Worm (Caenorhabditis elegans) whole organism, young adult: Measurements from ENCODE around the gene kcnl-3.

Experiments
- C17E4.6 ChIP-seq: fragments of 200-800 bp; sonication (Bioruptor generic); IDR thresholded peaks from 2 replicates; pipeline ENCODE4 v1.3.6; 2022; ENCODE audit warnings: missing genetic modification reagents, missing genetic modification characterization, missing compliant biosample characterization
- F10E7.11 ChIP-seq: sonication (generic microtip); optimal IDR thresholded peaks from 2 replicates; lab custom pipeline; 2017; ENCODE audit warnings: mild to moderate bottlenecking, missing genetic modification characterization, moderate library complexity, missing compliant biosample characterization
- F23B12.7 ChIP-seq: sonication (generic microtip); optimal IDR thresholded peaks from 2 replicates; lab custom pipeline; 2017; ENCODE audit warnings: missing genetic modification characterization, mild to moderate bottlenecking, missing compliant biosample characterization, antibody characterized with exemption, moderate library complexity; ENCODE audit not compliant: insufficient read depth
- F55B11.4 ChIP-seq: sonication (generic microtip); optimal IDR thresholded peaks from 2 replicates; lab custom pipeline; 2016; ENCODE audit warnings: missing compliant biosample characterization, missing genetic modification characterization, borderline replicate concordance; ENCODE audit not compliant: insufficient read depth
- T26A5.8 ChIP-seq: sonication (generic microtip); optimal IDR thresholded peaks from 2 replicates; lab custom pipeline; 2016; ENCODE audit warnings: missing genetic modification characterization, missing compliant biosample characterization
- Y53G8AR.9 ChIP-seq: fragments of 200-800 bp; sonication (Bioruptor generic); conservative IDR thresholded peaks from 2 replicates; pipeline ENCODE4 v1.3.6; 2022; ENCODE audit warnings: missing genetic modification reagents, missing genetic modification characterization, missing compliant biosample characterization
- Y67H2A.10 ChIP-seq: fragments of 200-800 bp; sonication (Bioruptor generic); conservative IDR thresholded peaks from 2 replicates; pipeline ENCODE4 v1.3.6; 2022; ENCODE audit warnings: missing genetic modification reagents, missing genetic modification characterization, missing compliant biosample characterization
- Y79H2A.3 ChIP-seq: fragments of 200-800 bp; sonication (Bioruptor generic); conservative IDR thresholded peaks from 2 replicates; pipeline ENCODE4 v1.3.6; 2022; ENCODE audit warnings: missing genetic modification reagents, missing genetic modification characterization, missing compliant biosample characterization
- attf-6 ChIP-seq: fragments of 200-800 bp; sonication (Bioruptor generic); IDR thresholded peaks from 2 replicates; pipeline ENCODE4 v1.3.6; 2022; ENCODE audit warnings: missing genetic modification reagents, missing genetic modification characterization, missing compliant biosample characterization
- ccch-3 ChIP-seq: fragments of 200-800 bp; sonication (Bioruptor generic); optimal IDR thresholded peaks from 2 replicates; lab custom pipeline; 2018; ENCODE audit warnings: mild to moderate bottlenecking, missing genetic modification characterization, missing compliant biosample characterization
- cebp-2 ChIP-seq: fragments of 200-800 bp; sonication (Bioruptor generic); IDR thresholded peaks from 2 replicates; pipeline ENCODE4 v1.3.6; 2022; ENCODE audit warnings: missing genetic modification characterization, missing compliant biosample characterization
- ceh-27 ChIP-seq: fragments of 200-800 bp; sonication (Bioruptor generic); optimal IDR thresholded peaks from 2 replicates; lab custom pipeline; 2018; ENCODE audit warnings: mild to moderate bottlenecking, missing genetic modification characterization, moderate library complexity, missing compliant biosample characterization
- ceh-40 ChIP-seq: fragments of 200-800 bp; sonication (Bioruptor generic); IDR thresholded peaks from 2 replicates; pipeline ENCODE4 v1.3.6; 2022; ENCODE audit warnings: missing genetic modification characterization, missing compliant biosample characterization
- ceh-58 ChIP-seq: fragments of 200-800 bp; sonication (Bioruptor generic); IDR thresholded peaks from 2 replicates; pipeline ENCODE4 v1.3.6; 2022; ENCODE audit warnings: missing genetic modification characterization, missing compliant biosample characterization
- ceh-79 ChIP-seq: sonication (generic microtip); optimal IDR thresholded peaks from 2 replicates; lab custom pipeline; 2017; ENCODE audit warnings: mild to moderate bottlenecking, missing genetic modification characterization, missing compliant biosample characterization
- dpff-1 ChIP-seq: sonication (generic microtip); optimal IDR thresholded peaks from 2 replicates; lab custom pipeline; 2017; ENCODE audit warnings: mild to moderate bottlenecking, missing genetic modification characterization, missing compliant biosample characterization
- efl-1 ChIP-seq: fragments of 150-350 bp; optimal IDR thresholded peaks from 2 replicates; lab custom pipeline; 2014; ENCODE audit warnings: missing biosample characterization, missing genetic modification reagents, missing genetic modification characterization
- egl-18 ChIP-seq: fragments of 200-800 bp; sonication (Bioruptor generic); IDR thresholded peaks from 2 replicates; pipeline ENCODE4 v1.3.6; 2022; ENCODE audit warnings: missing genetic modification reagents, missing genetic modification characterization, missing compliant biosample characterization
- egrh-3 ChIP-seq: fragments of 200-800 bp; sonication (Bioruptor generic); IDR thresholded peaks from 2 replicates; pipeline ENCODE4 v1.3.6; 2022; ENCODE audit warnings: missing genetic modification reagents, missing genetic modification characterization, missing compliant biosample characterization
- fkh-3 ChIP-seq: sonication (generic microtip); optimal IDR thresholded peaks from 2 replicates; lab custom pipeline; 2016; ENCODE audit warnings: mild to moderate bottlenecking, missing genetic modification characterization, missing compliant biosample characterization
- gei-17 ChIP-seq: fragments of 200-800 bp; sonication (Bioruptor generic); optimal IDR thresholded peaks from 2 replicates; lab custom pipeline; 2018; ENCODE audit warnings: mild to moderate bottlenecking, missing genetic modification characterization, missing compliant biosample characterization
- hlh-26 ChIP-seq: fragments of 200-800 bp; sonication (Bioruptor generic); conservative IDR thresholded peaks from 2 replicates; pipeline ENCODE4 v1.3.6; 2022; ENCODE audit warnings: missing genetic modification reagents, missing genetic modification characterization, missing compliant biosample characterization
- hrde-1 ChIP-seq: sonication (generic microtip); optimal IDR thresholded peaks from 2 replicates; lab custom pipeline; 2016; ENCODE audit warnings: missing genetic modification characterization, mild to moderate bottlenecking, missing compliant biosample characterization, moderate library complexity, missing genotype, missing genetic modification reagents, borderline replicate concordance
- hsf-1 ChIP-seq: fragments of 200-800 bp; sonication (Bioruptor generic); IDR thresholded peaks from 2 replicates; pipeline ENCODE4 v1.3.6; 2022; ENCODE audit warnings: missing genetic modification reagents, missing genetic modification characterization, missing compliant biosample characterization
- lag-1 ChIP-seq: fragments of 200-800 bp; sonication (Bioruptor generic); IDR thresholded peaks from 2 replicates; pipeline ENCODE4 v1.3.6; 2022; ENCODE audit warnings: missing genetic modification reagents, missing genetic modification characterization, missing compliant biosample characterization
- let-526 ChIP-seq: fragments of 200-800 bp; sonication (Bioruptor generic); IDR thresholded peaks from 2 replicates; pipeline ENCODE4 v1.3.6; 2022; ENCODE audit warnings: missing genetic modification reagents, missing genetic modification characterization, missing compliant biosample characterization
- let-607 ChIP-seq, 2 experiments: fragments of 200-800 bp in 1 of 2; sonication (Bioruptor generic) in 1 of 2; sonication (generic microtip) in 1 of 2; optimal IDR thresholded peaks; 2 replicates each; lab custom pipeline; 2016 to 2018; ENCODE audit warnings: mild to moderate bottlenecking in 2 of 2, missing compliant biosample characterization in 2 of 2, missing genetic modification characterization in 2 of 2, moderate library complexity in 2 of 2, missing genotype in 1 of 2
- lin-26 ChIP-seq: fragments of 200-800 bp; sonication (Bioruptor generic); IDR thresholded peaks from 2 replicates; pipeline ENCODE4 v1.3.6; 2022; ENCODE audit warnings: missing genetic modification reagents, missing genetic modification characterization, missing compliant biosample characterization
- lin-35 ChIP-seq, 3 experiments: fragments of 150-350 bp in 2 of 3; sonication (generic microtip) in 1 of 3; optimal IDR thresholded peaks; 2 replicates each; lab custom pipeline; 2014 to 2018; ENCODE audit warnings: missing biosample characterization in 3 of 3, missing genetic modification characterization in 3 of 3, missing genetic modification reagents in 3 of 3
- lin-40 ChIP-seq: sonication (generic microtip); optimal IDR thresholded peaks from 2 replicates; lab custom pipeline; 2016; ENCODE audit warnings: missing genetic modification characterization, mild to moderate bottlenecking, missing compliant biosample characterization, missing genotype, missing genetic modification reagents
- lin-54 ChIP-seq: fragments of 200-800 bp; sonication (Bioruptor generic); optimal IDR thresholded peaks from 2 replicates; lab custom pipeline; 2018; ENCODE audit warnings: mild to moderate bottlenecking, missing genetic modification characterization, missing compliant biosample characterization
- madf-3 ChIP-seq: fragments of 200-800 bp; sonication (Bioruptor generic); IDR thresholded peaks from 2 replicates; pipeline ENCODE4 v1.3.6; 2022; ENCODE audit warnings: missing genetic modification reagents, missing genetic modification characterization, missing compliant biosample characterization
- madf-6 ChIP-seq: fragments of 200-800 bp; sonication (Bioruptor generic); IDR thresholded peaks from 2 replicates; pipeline ENCODE4 v1.3.6; 2022; ENCODE audit warnings: missing genetic modification reagents, missing genetic modification characterization, missing compliant biosample characterization
- mcd-1 ChIP-seq: fragments of 200-800 bp; sonication (Bioruptor generic); IDR thresholded peaks from 2 replicates; pipeline ENCODE4 v1.3.6; 2022; ENCODE audit warnings: missing genetic modification reagents, missing genetic modification characterization, missing compliant biosample characterization
- nfyb-1 ChIP-seq: fragments of 200-800 bp; sonication (Bioruptor generic); IDR thresholded peaks from 2 replicates; pipeline ENCODE4 v1.3.6; 2022; ENCODE audit warnings: missing genetic modification reagents, missing genetic modification characterization, missing compliant biosample characterization
- nhr-179 ChIP-seq: sonication (generic microtip); optimal IDR thresholded peaks from 2 replicates; lab custom pipeline; 2016; ENCODE audit warnings: mild to moderate bottlenecking, missing genetic modification characterization, missing compliant biosample characterization
- nhr-27 ChIP-seq: fragments of 200-800 bp; sonication (Bioruptor generic); optimal IDR thresholded peaks from 2 replicates; lab custom pipeline; 2018; ENCODE audit warnings: mild to moderate bottlenecking, missing genetic modification characterization, moderate library complexity, missing compliant biosample characterization
- nhr-90 ChIP-seq: sonication (generic microtip); optimal IDR thresholded peaks from 2 replicates; lab custom pipeline; 2016; ENCODE audit warnings: missing genotype, mild to moderate bottlenecking, missing genetic modification characterization, missing compliant biosample characterization
- rpc-1 ChIP-seq, 2 experiments: fragments of 150-350 bp in 1 of 2; sonication (generic microtip) in 1 of 2; optimal IDR thresholded peaks; 2 replicates each; lab custom pipeline; 2014 to 2018; ENCODE audit warnings: missing biosample characterization in 1 of 2, missing genetic modification characterization in 1 of 2, missing genetic modification reagents in 1 of 2, missing genotype in 1 of 2
- snpc-1.3 ChIP-seq: sonication (generic microtip); optimal IDR thresholded peaks from 2 replicates; lab custom pipeline; 2017; ENCODE audit warnings: missing genetic modification characterization, mild to moderate bottlenecking, missing compliant biosample characterization, antibody characterized with exemption, moderate library complexity, missing genotype, missing genetic modification reagents; ENCODE audit not compliant: insufficient read depth
- tbx-9 ChIP-seq: sonication (generic microtip); optimal IDR thresholded peaks from 2 replicates; lab custom pipeline; 2016; ENCODE audit warnings: borderline replicate concordance, missing genetic modification characterization, inconsistent platforms, missing compliant biosample characterization
- unc-62 ChIP-seq: fragments of 150-350 bp; optimal IDR thresholded peaks from 2 replicates; lab custom pipeline; 2014; ENCODE audit warnings: missing biosample characterization, missing genetic modification reagents, missing genetic modification characterization
- zfh-2 ChIP-seq: fragments of 200-800 bp; sonication (Bioruptor generic); conservative IDR thresholded peaks from 2 replicates; pipeline ENCODE4 v1.3.6; 2022; ENCODE audit warnings: missing genetic modification reagents, missing genetic modification characterization, missing compliant biosample characterization
- ztf-25 ChIP-seq: fragments of 200-800 bp; sonication (Bioruptor generic); IDR thresholded peaks from 2 replicates; pipeline ENCODE4 v1.3.6; 2022; ENCODE audit warnings: missing genetic modification reagents, missing genetic modification characterization, missing compliant biosample characterization
- ztf-26 ChIP-seq: sonication (generic microtip); optimal IDR thresholded peaks from 2 replicates; lab custom pipeline; 2017; ENCODE audit warnings: missing genetic modification characterization, missing compliant biosample characterization
- ztf-28 ChIP-seq: fragments of 200-800 bp; sonication (Bioruptor generic); IDR thresholded peaks from 2 replicates; pipeline ENCODE4 v1.3.6; 2022; ENCODE audit warnings: missing genetic modification reagents, missing genetic modification characterization, missing compliant biosample characterization
- ztf-6 ChIP-seq: fragments of 200-800 bp; sonication (Bioruptor generic); IDR thresholded peaks from 2 replicates; pipeline ENCODE4 v1.3.6; 2022; ENCODE audit warnings: missing genetic modification reagents, missing genetic modification characterization, missing compliant biosample characterization

The kcnl-3 gene

DNA sequence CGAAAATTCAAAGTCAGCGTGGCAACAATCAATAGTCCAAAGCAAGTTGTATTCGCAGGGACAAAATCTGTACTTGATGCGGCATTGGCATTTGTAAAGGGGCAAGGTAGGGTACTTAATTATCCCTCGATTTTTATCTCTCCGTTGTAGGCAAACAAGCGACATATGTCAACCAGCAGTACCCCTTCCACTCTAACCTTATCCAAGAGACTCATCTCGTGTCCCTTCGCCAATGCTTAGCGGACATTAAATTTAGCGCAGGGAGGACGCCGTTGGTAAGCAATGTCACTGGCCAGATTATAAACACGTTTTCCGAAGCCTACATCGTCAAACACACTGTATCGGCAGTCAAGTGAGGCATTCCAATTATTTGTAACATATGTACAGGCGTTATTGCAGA lies 42.7 kb downstream of the kcnl-3 start (continued):
- TF ChIP-seq hsf-1 (GFP tag; lab: Robert Waterston, UW), result no peak
- no peak for TF ChIP-seq snpc-1.3
- TF ChIP-seq hlh-26 (GFP tag; lab: Robert Waterston, UW), result no peak
- peak; percentile 36 for TF ChIP-seq nhr-179 (tag; lab: Kevin White, UChicago)
- no peak for TF ChIP-seq ztf-28
- TF ChIP-seq hrde-1 (tag; lab: Kevin White, UChicago), result no peak
- TF ChIP-seq cebp-2 (GFP tag; lab: Robert Waterston, UW), result peak; percentile 91
- TF ChIP-seq ceh-58, result no peak
- peak; percentile 97 for TF ChIP-seq nfyb-1
- peak; percentile 68 for TF ChIP-seq F10E7.11
- TF ChIP-seq nhr-90, result peak; percentile 93
- TF ChIP-seq efl-1 (GFP tag; lab: Kevin White, UChicago), result no peak
- TF ChIP-seq dpff-1 (tag; lab: Kevin White, UChicago), result peak; percentile 85
- peak; percentile 80 for TF ChIP-seq lin-26
- no peak for TF ChIP-seq T26A5.8 (tag; lab: Kevin White, UChicago)
- TF ChIP-seq lin-40 (tag; lab: Kevin White, UChicago), result peak; percentile 100
- TF ChIP-seq tbx-9 (tag; lab: Kevin White, UChicago), result no peak
- 0 out of 2 replicates have a peak, but pooled peaks have one; percentile 79 for TF ChIP-seq let-526 (GFP tag; lab: Robert Waterston, UW)
- TF ChIP-seq madf-6, result no peak
- 0 out of 2 replicates have a peak, but pooled peaks have one; percentile 75 for TF ChIP-seq madf-3 (GFP tag; lab: Robert Waterston, UW)
- peak; percentile 99 for TF ChIP-seq ceh-27
- no peak for TF ChIP-seq fkh-3 (tag; lab: Kevin White, UChicago)
- peak; percentile 93 for TF ChIP-seq zfh-2
- peak; percentile 78 for TF ChIP-seq nhr-27
- peak; percentile 51; the same call in 1 of the 2 replicates for TF ChIP-seq ceh-40 (GFP tag; lab: Robert Waterston, UW)
- peak; percentile 97 for TF ChIP-seq gei-17 (GFP tag; lab: Kevin White, UChicago)
- no peak for TF ChIP-seq F55B11.4 (tag; lab: Kevin White, UChicago)
- TF ChIP-seq Y53G8AR.9 (GFP tag; lab: Robert Waterston, UW), result peak; percentile 97
- no peak for TF ChIP-seq egrh-3
- peak; percentile 16 for TF ChIP-seq rpc-1 (optimal IDR thresholded peaks at IDR 0.05; lab: Kevin White, UChicago)
- no peak for TF ChIP-seq rpc-1 (tag; optimal IDR thresholded peaks at IDR 0.05; lab: Kevin White, UChicago)
- no peak for TF ChIP-seq ztf-25
- TF ChIP-seq lag-1, result 0 out of 2 replicates have a peak, but pooled peaks have one; percentile 88
- TF ChIP-seq Y79H2A.3 (GFP tag; lab: Robert Waterston, UW), result no peak
- TF ChIP-seq ztf-26, result peak; percentile 99
- peak; percentile 70 for TF ChIP-seq ccch-3 (GFP tag; lab: Kevin White, UChicago)
- peak; percentile 70 for TF ChIP-seq ceh-79 (tag; lab: Kevin White, UChicago)
- peak; percentile 86 for TF ChIP-seq lin-54 (GFP tag; lab: Kevin White, UChicago)
- no peak for TF ChIP-seq attf-6 (GFP tag; lab: Robert Waterston, UW)
- TF ChIP-seq let-607 (tag; optimal IDR thresholded peaks at IDR 0.05; lab: Kevin White, UChicago), result peak; percentile 36 to 93
- TF ChIP-seq ztf-6 (GFP tag; lab: Robert Waterston, UW), result peak; percentile 72; the same call in 1 of the 2 replicates
- peak; percentile 84 for TF ChIP-seq C17E4.6 (GFP tag; lab: Robert Waterston, UW)
- TF ChIP-seq Y67H2A.10 (GFP tag; lab: Robert Waterston, UW), result no peak
- TF ChIP-seq unc-62 (GFP tag; lab: Kevin White, UChicago), result peak; percentile 83
- peak in 2 of 3 experiments; percentile 78 to 95 for TF ChIP-seq lin-35 (GFP tag; optimal IDR thresholded peaks at IDR 0.05; lab: Kevin White, UChicago)
- peak; percentile 89 for TF ChIP-seq mcd-1 (GFP tag; lab: Robert Waterston, UW)
- TF ChIP-seq egl-18 (GFP tag; lab: Robert Waterston, UW), result peak; percentile 87; the same call in 1 of the 2 replicates
- TF ChIP-seq F23B12.7 (tag; lab: Kevin White, UChicago), result no peak
